Worm (Caenorhabditis elegans): ENCODE results near the gene B0302.2.

Gene B0302.2

ce11 chrX:17170401-17170800, 7.9 kb upstream of the B0302.2 start (continued):
- no peak for TF ChIP-seq ceh-27 (GFP tag; optimal IDR thresholded peaks at IDR 0.05)

ce11 chrX:17176677-17177076, 1.7 kb upstream of the B0302.2 start, which contains the start of gene B0302.4:
TSS of gene B0302.4 (minus strand) at chrX:17176777.
- TF ChIP-seq hlh-12 (tag; optimal IDR thresholded peaks at IDR 0.05) (no peak), madf-3 (GFP tag; IDR thresholded peaks at IDR 0.05) (no peak), atf-7 (tag; optimal IDR thresholded peaks at IDR 0.05) (no peak), Y67H2A.10 (GFP tag; conservative IDR thresholded peaks at IDR 0.05) (no peak)

ce11 chrX:17180135-17180534, 1.8 kb downstream of the B0302.2 start:
- no peak for TF ChIP-seq hlh-12 (tag; optimal IDR thresholded peaks at IDR 0.05)
- no peak for TF ChIP-seq pha-4 (tag; optimal IDR thresholded peaks at IDR 0.05)
- TF ChIP-seq F37B4.10 (GFP tag; IDR thresholded peaks at IDR 0.05) = no peak
- no peak for TF ChIP-seq lin-54 (GFP tag; optimal IDR thresholded peaks at IDR 0.05)
- no peak for TF ChIP-seq nhr-120 (GFP tag; IDR thresholded peaks at IDR 0.05)
- TF ChIP-seq ceh-40 (GFP tag; IDR thresholded peaks at IDR 0.05) = no peak
- TF ChIP-seq nhr-80 (tag; optimal IDR thresholded peaks at IDR 0.05) = no peak
- no peak for TF ChIP-seq lag-1 (GFP tag; IDR thresholded peaks at IDR 0.05)
- no peak for TF ChIP-seq pbrm-1 (GFP tag; IDR thresholded peaks at IDR 0.05)
- TF ChIP-seq F10E7.11 (tag; optimal IDR thresholded peaks at IDR 0.05) = no peak
- no peak for TF ChIP-seq zfh-2 (GFP tag; conservative IDR thresholded peaks at IDR 0.05)
- TF ChIP-seq F22D6.2 (tag; optimal IDR thresholded peaks at IDR 0.05) = no peak
- no peak for TF ChIP-seq snpc-4 (GFP tag; optimal IDR thresholded peaks at IDR 0.05)
- TF ChIP-seq snpc-4 (tag; optimal IDR thresholded peaks at IDR 0.05) = no peak

ce11 chrX:17181220-17181619, 2.9 kb downstream of the B0302.2 start:
- peak; percentile 73 for TF ChIP-seq hmg-1.2 (GFP tag; IDR thresholded peaks at IDR 0.05)
- TF ChIP-seq cebp-2 (GFP tag; IDR thresholded peaks at IDR 0.05) = no peak
- no peak for TF ChIP-seq ceh-91 (GFP tag; IDR thresholded peaks at IDR 0.05)
- TF ChIP-seq F23B12.7 (tag; optimal IDR thresholded peaks at IDR 0.05; ENCODE audit: insufficient read depth) = peak; percentile 47
- TF ChIP-seq nhr-80 (tag; optimal IDR thresholded peaks at IDR 0.05) = peak; percentile 59
- no peak for TF ChIP-seq egrh-3 (GFP tag; IDR thresholded peaks at IDR 0.05)
- TF ChIP-seq snpc-4 (GFP tag; optimal IDR thresholded peaks at IDR 0.05) = no peak
- TF ChIP-seq snpc-4 (tag; optimal IDR thresholded peaks at IDR 0.05) = peak in 1 of 4 experiments; percentile 1
- no peak for TF ChIP-seq nhr-27 (tag; optimal IDR thresholded peaks at IDR 0.05)
- no peak for TF ChIP-seq unc-62 (GFP tag; optimal IDR thresholded peaks at IDR 0.05)
- TF ChIP-seq Y53G8AR.9 (GFP tag; conservative IDR thresholded peaks at IDR 0.05) = no peak
- TF ChIP-seq chd-7 (tag; optimal IDR thresholded peaks at IDR 0.05) = no peak
- no peak for TF ChIP-seq unc-130 (GFP tag; optimal IDR thresholded peaks at IDR 0.05)
- no peak for TF ChIP-seq ztf-26 (tag; optimal IDR thresholded peaks at IDR 0.05)
- no peak for TF ChIP-seq madf-6 (GFP tag; IDR thresholded peaks at IDR 0.05)
- peak; percentile 9 for TF ChIP-seq ceh-27 (GFP tag; optimal IDR thresholded peaks at IDR 0.05)
- peak; percentile 79 for TF ChIP-seq gei-17 (GFP tag; optimal IDR thresholded peaks at IDR 0.05)
- TF ChIP-seq F52B5.7 (tag; optimal IDR thresholded peaks at IDR 0.05) = no peak
- no peak for TF ChIP-seq hsf-1 (GFP tag; IDR thresholded peaks at IDR 0.05)
- TF ChIP-seq hrde-1 (tag; optimal IDR thresholded peaks at IDR 0.05; ENCODE audit: borderline replicate concordance) = no peak
- TF ChIP-seq mel-28 (tag; optimal IDR thresholded peaks at IDR 0.05; ENCODE audit: borderline replicate concordance) = no peak
- TF ChIP-seq ztf-6 (GFP tag; IDR thresholded peaks at IDR 0.05) = no peak; the same call in 1 of the 2 replicates
- TF ChIP-seq nfya-1 (tag; optimal IDR thresholded peaks at IDR 0.05; ENCODE audit: borderline replicate concordance, insufficient read depth) = no peak
- TF ChIP-seq somi-1 (GFP tag; optimal IDR thresholded peaks at IDR 0.05) = no peak
- no peak for TF ChIP-seq tbx-9 (tag; optimal IDR thresholded peaks at IDR 0.05; ENCODE audit: borderline replicate concordance)
- no peak for TF ChIP-seq rec-8 (tag; optimal IDR thresholded peaks at IDR 0.05)
- TF ChIP-seq repo-1 (tag; optimal IDR thresholded peaks at IDR 0.05) = no peak
- no peak for TF ChIP-seq nfyb-1 (GFP tag; IDR thresholded peaks at IDR 0.05)
- TF ChIP-seq pbrm-1 (GFP tag; IDR thresholded peaks at IDR 0.05) = 0 out of 2 replicates have a peak, but pooled peaks have one; percentile 22
- 0 out of 2 replicates have a peak, but pooled peaks have one; percentile 22 for TF ChIP-seq let-526 (GFP tag; IDR thresholded peaks at IDR 0.05)
- no peak for TF ChIP-seq ceh-40 (GFP tag; IDR thresholded peaks at IDR 0.05)
- 0 out of 2 replicates have a peak, but pooled peaks have one; percentile 23 for TF ChIP-seq Y56A3A.18 (GFP tag; IDR thresholded peaks at IDR 0.05)
